Fruit fly (Drosophila melanogaster) whole organism, embryonic: Measurements from ENCODE around the gene CG13884.

Source experiments
- Adf1 ChIP-seq: fragments of 200-800 bp; sonication (Bioruptor generic); IDR thresholded peaks from 2 replicates; pipeline ENCODE4 v1.3.6; 2022; ENCODE audit warnings: missing biosample characterization, missing genetic modification characterization
- BEAF-32 ChIP-seq: fragments of 200-800 bp; sonication (Bioruptor generic); optimal IDR thresholded peaks from 3 replicates; lab custom pipeline; 2017; ENCODE audit warnings: missing biosample characterization, missing genetic modification characterization, mild to moderate bottlenecking, moderate library complexity, missing genetic modification reagents
- CG11085 ChIP-seq: fragments of 200-800 bp; sonication (Bioruptor generic); IDR thresholded peaks from 2 replicates; pipeline ENCODE4 v1.3.6; 2022; ENCODE audit warnings: missing biosample characterization, missing genetic modification characterization
- CG13287 ChIP-seq: fragments of 200-800 bp; sonication (Bioruptor generic); IDR thresholded peaks from 2 replicates; pipeline ENCODE4 v1.3.6; 2022; ENCODE audit warnings: missing biosample characterization, missing genetic modification characterization; ENCODE audit not compliant: partially characterized antibody
- CG13775 ChIP-seq: fragments of 200-800 bp; sonication (Bioruptor generic); optimal IDR thresholded peaks from 3 replicates; lab custom pipeline; 2017; ENCODE audit warnings: missing biosample characterization, mild to moderate bottlenecking, missing genetic modification characterization
- CG14965 ChIP-seq: fragments of 200-800 bp; sonication (Bioruptor generic); optimal IDR thresholded peaks from 2 replicates; lab custom pipeline; 2016; ENCODE audit warnings: missing biosample characterization, missing genetic modification characterization, borderline replicate concordance
- CG16813 ChIP-seq: fragments of 200-800 bp; sonication (Bioruptor generic); IDR thresholded peaks from 3 replicates; pipeline ENCODE4 v1.3.6; 2022; ENCODE audit warnings: missing biosample characterization, missing genetic modification characterization; ENCODE audit not compliant: partially characterized antibody
- CG17361 ChIP-seq: fragments of 200-800 bp; sonication (Bioruptor generic); IDR thresholded peaks from 3 replicates; pipeline ENCODE4 v1.3.6; 2022; ENCODE audit warnings: missing biosample characterization, missing genetic modification characterization
- CG1792 ChIP-seq: fragments of 200-800 bp; sonication (Bioruptor generic); optimal IDR thresholded peaks from 2 replicates; lab custom pipeline; 2016; ENCODE audit warnings: missing biosample characterization, missing genetic modification characterization
- CG2129 ChIP-seq: fragments of 200-800 bp; sonication (Bioruptor generic); IDR thresholded peaks from 2 replicates; pipeline ENCODE4 v1.3.6; 2022; ENCODE audit warnings: missing biosample characterization, missing genetic modification characterization; ENCODE audit not compliant: partially characterized antibody
- CG2199 ChIP-seq: fragments of 200-800 bp; sonication (Bioruptor generic); IDR thresholded peaks from 3 replicates; pipeline ENCODE4 v1.3.6; 2022; ENCODE audit warnings: missing biosample characterization, missing genetic modification characterization
- CG34224 ChIP-seq: fragments of 200-800 bp; sonication (Bioruptor generic); IDR thresholded peaks from 3 replicates; pipeline ENCODE4 v1.3.6; 2022; ENCODE audit warnings: missing biosample characterization, missing genetic modification characterization; ENCODE audit not compliant: partially characterized antibody
- CG6854 ChIP-seq: fragments of 200-800 bp; sonication (Bioruptor generic); optimal IDR thresholded peaks from 3 replicates; lab custom pipeline; 2017; ENCODE audit warnings: missing biosample characterization, mild to moderate bottlenecking, missing genetic modification characterization
- CG7987 ChIP-seq: fragments of 200-800 bp; sonication (Bioruptor generic); optimal IDR thresholded peaks from 2 replicates; lab custom pipeline; 2018; ENCODE audit warnings: missing biosample characterization, mild to moderate bottlenecking, missing genetic modification characterization, moderate library complexity
- D ChIP-seq, 2 experiments: fragments of 200-800 bp in 1 of 2; fragments of >200 bp in 1 of 2; sonication (Bioruptor generic) in 1 of 2; optimal IDR thresholded peaks; 2 replicates in 1 of 2; 3 replicates in 1 of 2; lab custom pipeline; 2017; ENCODE audit warnings: mild to moderate bottlenecking in 1 of 2, missing biosample characterization in 1 of 2, missing genetic modification characterization in 1 of 2, missing genetic modification reagents in 1 of 2
- Dbx ChIP-seq: fragments of 200-800 bp; sonication (Bioruptor generic); IDR thresholded peaks from 3 replicates; pipeline ENCODE4 v1.3.6; 2022; ENCODE audit warnings: missing biosample characterization, missing genetic modification characterization
- Dip2 ChIP-seq: fragments of 200-800 bp; sonication (Bioruptor generic); IDR thresholded peaks from 2 replicates; pipeline ENCODE4 v1.3.6; 2022; ENCODE audit warnings: missing biosample characterization, missing genetic modification characterization
- Doc3 ChIP-seq: fragments of 200-800 bp; sonication (Bioruptor generic); IDR thresholded peaks from 3 replicates; pipeline ENCODE4 v1.3.6; 2022; ENCODE audit warnings: missing biosample characterization, missing genetic modification characterization; ENCODE audit not compliant: partially characterized antibody
- Ets65A ChIP-seq: fragments of 200-800 bp; sonication (Bioruptor generic); peaks from one replicate; lab custom pipeline; 2016; ENCODE audit warnings: missing biosample characterization, missing genetic modification characterization
- Jarid2 ChIP-seq: fragments of 200-800 bp; sonication (Bioruptor generic); optimal IDR thresholded peaks from 3 replicates; lab custom pipeline; 2017; ENCODE audit warnings: mild to moderate bottlenecking, missing biosample characterization, missing genetic modification reagents, missing genetic modification characterization
- MTF-1 ChIP-seq: fragments of 200-800 bp; sonication (Bioruptor generic); optimal IDR thresholded peaks from 2 replicates; lab custom pipeline; 2018; ENCODE audit warnings: missing biosample characterization, mild to moderate bottlenecking, missing genetic modification characterization, borderline replicate concordance
- Opbp ChIP-seq: fragments of 200-800 bp; sonication (Bioruptor generic); IDR thresholded peaks from 3 replicates; pipeline ENCODE4 v1.3.6; 2022; ENCODE audit warnings: missing biosample characterization, missing genetic modification characterization; ENCODE audit not compliant: partially characterized antibody
- PHDP ChIP-seq: fragments of 200-800 bp; sonication (Bioruptor generic); optimal IDR thresholded peaks from 3 replicates; lab custom pipeline; 2018; ENCODE audit warnings: missing biosample characterization, mild to moderate bottlenecking, missing genetic modification characterization, moderate library complexity
- Ravus ChIP-seq: fragments of 200-800 bp; sonication (Bioruptor generic); IDR thresholded peaks from 2 replicates; pipeline ENCODE4 v1.3.6; 2022; ENCODE audit warnings: missing biosample characterization, missing genetic modification characterization
- Scr ChIP-seq: fragments of 200-800 bp; sonication (Bioruptor generic); IDR thresholded peaks from 2 replicates; pipeline ENCODE4 v1.3.6; 2022; ENCODE audit warnings: missing biosample characterization, missing genetic modification characterization; ENCODE audit not compliant: partially characterized antibody
- Sry-β ChIP-seq: fragments of 200-800 bp; sonication (Bioruptor generic); optimal IDR thresholded peaks from 2 replicates; lab custom pipeline; 2018; ENCODE audit warnings: missing biosample characterization, mild to moderate bottlenecking, missing genetic modification characterization, moderate library complexity
- Xbp1 ChIP-seq: fragments of 200-800 bp; sonication (Bioruptor generic); optimal IDR thresholded peaks from 3 replicates; lab custom pipeline; 2016; ENCODE audit warnings: missing biosample characterization, mild to moderate bottlenecking, missing genetic modification characterization
- ab ChIP-seq: fragments of 200-800 bp; sonication (Bioruptor generic); optimal IDR thresholded peaks from 2 replicates; lab custom pipeline; 2016; ENCODE audit warnings: missing biosample characterization, missing genetic modification characterization
- amos ChIP-seq: fragments of 200-800 bp; sonication (Bioruptor generic); IDR thresholded peaks from 2 replicates; pipeline ENCODE4 v1.3.6; 2022; ENCODE audit warnings: missing biosample characterization, missing genetic modification characterization; ENCODE audit not compliant: partially characterized antibody
- ap ChIP-seq: fragments of 200-800 bp; sonication (Bioruptor generic); IDR thresholded peaks from 2 replicates; pipeline ENCODE4 v1.3.6; 2022; ENCODE audit warnings: missing biosample characterization, missing genetic modification characterization
- bbx ChIP-seq: fragments of 200-800 bp; sonication (Bioruptor generic); IDR thresholded peaks from 2 replicates; pipeline ENCODE4 v1.3.6; 2022; ENCODE audit warnings: missing biosample characterization, missing genetic modification characterization; ENCODE audit not compliant: partially characterized antibody
- cg ChIP-seq: fragments of 200-800 bp; sonication (Bioruptor generic); optimal IDR thresholded peaks from 3 replicates; lab custom pipeline; 2019; ENCODE audit warnings: missing biosample characterization, mild to moderate bottlenecking, missing genetic modification characterization, moderate library complexity
- corto ChIP-seq: fragments of 200-800 bp; sonication (Bioruptor generic); optimal IDR thresholded peaks from 2 replicates; lab custom pipeline; 2016; ENCODE audit warnings: missing biosample characterization, mild to moderate bottlenecking, missing genetic modification characterization, moderate library complexity
- crp ChIP-seq, 2 experiments: fragments of 200-800 bp; sonication (Bioruptor generic); optimal IDR thresholded peaks; 2 replicates in 1 of 2; 3 replicates in 1 of 2; lab custom pipeline; 2017; ENCODE audit warnings: missing biosample characterization in 2 of 2, missing genetic modification characterization in 2 of 2, mild to moderate bottlenecking in 1 of 2, moderate library complexity in 1 of 2
- cwo ChIP-seq: fragments of 200-800 bp; sonication (Bioruptor generic); optimal IDR thresholded peaks from 3 replicates; lab custom pipeline; 2017; ENCODE audit warnings: missing biosample characterization, missing genetic modification characterization, mild to moderate bottlenecking, moderate library complexity, missing genetic modification reagents
- en ChIP-seq: fragments of 200-800 bp; sonication (Bioruptor generic); optimal IDR thresholded peaks from 2 replicates; lab custom pipeline; 2016; ENCODE audit warnings: missing biosample characterization, missing genetic modification characterization
- eve ChIP-seq, 2 experiments: fragments of >200 bp; optimal IDR thresholded peaks; 2 replicates each; lab custom pipeline; 2017; ENCODE audit warnings: missing biosample characterization in 2 of 2, missing genetic modification characterization in 2 of 2
- fru ChIP-seq: fragments of >200 bp; optimal IDR thresholded peaks from 2 replicates; lab custom pipeline; 2017
- grn ChIP-seq: fragments of 200-800 bp; sonication (Bioruptor generic); optimal IDR thresholded peaks from 3 replicates; lab custom pipeline; 2017; ENCODE audit warnings: missing biosample characterization, missing genetic modification characterization
- gro ChIP-seq: fragments of 200-800 bp; sonication (Bioruptor generic); optimal IDR thresholded peaks from 2 replicates; lab custom pipeline; 2016; ENCODE audit warnings: missing biosample characterization, missing genetic modification characterization
- hbn ChIP-seq: fragments of 200-800 bp; sonication (Bioruptor generic); IDR thresholded peaks from 2 replicates; pipeline ENCODE4 v1.3.6; 2022; ENCODE audit warnings: missing biosample characterization, missing genetic modification characterization; ENCODE audit not compliant: partially characterized antibody
- kay ChIP-seq: fragments of 200-800 bp; sonication (Bioruptor generic); optimal IDR thresholded peaks from 2 replicates; lab custom pipeline; 2016; ENCODE audit warnings: missing biosample characterization, missing genetic modification characterization
- mirr ChIP-seq: fragments of 200-800 bp; sonication (Bioruptor generic); optimal IDR thresholded peaks from 3 replicates; lab custom pipeline; 2018; ENCODE audit warnings: missing biosample characterization, mild to moderate bottlenecking, missing genetic modification characterization
- peb ChIP-seq: fragments of 200-800 bp; sonication (Bioruptor generic); IDR thresholded peaks from 2 replicates; pipeline ENCODE4 v1.3.6; 2022; ENCODE audit warnings: missing biosample characterization, missing genetic modification characterization
- phol ChIP-seq: fragments of 200-800 bp; sonication (Bioruptor generic); optimal IDR thresholded peaks from 3 replicates; lab custom pipeline; 2018; ENCODE audit warnings: missing biosample characterization, mild to moderate bottlenecking, missing genetic modification characterization, moderate library complexity
- pzg ChIP-seq: fragments of 200-800 bp; sonication (Bioruptor generic); optimal IDR thresholded peaks from 3 replicates; lab custom pipeline; 2018; ENCODE audit warnings: missing biosample characterization, mild to moderate bottlenecking, missing genetic modification characterization, moderate library complexity
- sim ChIP-seq: fragments of 200-800 bp; sonication (Bioruptor generic); IDR thresholded peaks from 2 replicates; pipeline ENCODE4 v1.3.6; 2022; ENCODE audit warnings: missing biosample characterization, missing genetic modification characterization
- tap ChIP-seq: fragments of 200-800 bp; optimal IDR thresholded peaks from 3 replicates; lab custom pipeline; 2019; ENCODE audit warnings: missing biosample characterization, mild to moderate bottlenecking, missing genetic modification characterization, moderate library complexity
- z ChIP-seq: fragments of 200-800 bp; sonication (Bioruptor generic); IDR thresholded peaks from 3 replicates; pipeline ENCODE4 v1.3.6; 2022; ENCODE audit warnings: missing biosample characterization, missing genetic modification characterization

CG13884 gene

DNA sequence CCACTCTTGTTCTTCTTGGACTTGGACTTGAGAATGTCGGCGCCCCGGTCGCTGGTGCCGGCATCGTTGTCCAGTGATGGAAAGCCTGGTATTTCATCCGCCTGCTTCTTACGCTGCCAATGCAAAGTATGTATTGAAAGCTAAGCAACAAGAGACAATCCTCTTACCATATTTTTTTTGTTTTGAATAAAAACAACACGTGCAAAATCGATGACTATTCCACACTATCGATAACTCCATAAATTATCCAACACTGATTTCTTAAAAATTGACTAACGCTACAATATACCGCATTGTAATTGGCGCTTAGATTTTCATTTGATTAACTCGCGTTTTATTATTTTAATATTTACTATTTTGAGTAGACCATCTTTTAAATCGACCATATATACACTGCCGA lies 41.8 kb downstream of the CG13884 start, which contains the start of gene CG32344 (continued):
- TF ChIP-seq BEAF-32 (GFP tag; lab: Kevin White, UChicago) (peak; percentile 82), Adf1 (no peak), fru (lab: Kevin White, UChicago) (no peak), z (no peak), sim (GFP tag; lab: Robert Waterston, UW) (no peak), CG17361 (GFP tag; lab: Robert Waterston, UW) (0 out of 3 replicates have a peak, but pooled peaks have one; percentile 24), CG11085 (no peak), CG2129 (GFP tag; lab: Robert Waterston, UW) (peak; percentile 47), Ets65A (GFP tag; lab: Kevin White, UChicago) (peak; percentile 56), CG7987 (GFP tag; lab: Kevin White, UChicago) (peak; percentile 21), cg (no peak), pzg (peak; percentile 79), ab (GFP tag; lab: Kevin White, UChicago) (no peak), grn (peak; percentile 40), peb (GFP tag; lab: Robert Waterston, UW) (no peak), tap (tag; lab: Kevin White, UChicago) (no peak), CG14965 (no peak), Ravus (no peak), amos (GFP tag; lab: Robert Waterston, UW) (peak; percentile 76), PHDP (tag; lab: Kevin White, UChicago) (peak; percentile 15), CG6854 (GFP tag; lab: Kevin White, UChicago) (no peak), hbn (peak; percentile 74; the same call in 1 of the 2 replicates), CG13775 (no peak), eve (GFP tag; optimal IDR thresholded peaks at IDR 0.05; lab: Kevin White, UChicago) (no peak), phol (tag; lab: Kevin White, UChicago) (peak; percentile 27), crp (GFP tag; optimal IDR thresholded peaks at IDR 0.05; lab: Kevin White, UChicago) (no peak), Dbx (no peak), ap (no peak), CG16813 (GFP tag; lab: Robert Waterston, UW) (peak; percentile 66), CG34224 (peak; percentile 69), Xbp1 (GFP tag; lab: Kevin White, UChicago) (no peak), gro (GFP tag; lab: Kevin White, UChicago) (peak; percentile 12), en (GFP tag; lab: Kevin White, UChicago) (no peak), mirr (GFP tag; lab: Kevin White, UChicago) (no peak), D (optimal IDR thresholded peaks at IDR 0.05; lab: Kevin White, UChicago) (no peak), D (GFP tag; optimal IDR thresholded peaks at IDR 0.05; lab: Kevin White, UChicago) (no peak), Doc3 (GFP tag; lab: Robert Waterston, UW) (peak; percentile 56; the same call in 2 of the 3 replicates), bbx (GFP tag; lab: Robert Waterston, UW) (peak; percentile 58; the same call in 1 of the 2 replicates), Dip2 (no peak), Opbp (GFP tag; lab: Robert Waterston, UW) (peak; percentile 21; the same call in 2 of the 3 replicates), CG1792 (GFP tag; lab: Kevin White, UChicago) (no peak), kay (peak; percentile 50), Scr (GFP tag; lab: Robert Waterston, UW) (peak; percentile 71), corto (GFP tag; lab: Kevin White, UChicago) (no peak), MTF-1 (GFP tag; lab: Kevin White, UChicago) (no peak), Jarid2 (GFP tag; lab: Kevin White, UChicago) (no peak), CG13287 (GFP tag; lab: Robert Waterston, UW) (peak; percentile 81), cwo (GFP tag; lab: Kevin White, UChicago) (peak; percentile 78), CG2199 (GFP tag; lab: Robert Waterston, UW) (0 out of 3 replicates have a peak, but pooled peaks have one; percentile 39), Sry-β (GFP tag; lab: Kevin White, UChicago) (no peak)
